Worm (Caenorhabditis elegans) whole organism, early embryonic: ENCODE results near the gene sam-10.
"Not testable (repeated sequence)": the region's sequence is repeated elsewhere in the genome, so short reads cannot be mapped to it uniquely, and the experiment has no call there.

Source experiments
- F13C5.2 ChIP-seq: sonication (generic microtip); optimal IDR thresholded peaks from 2 replicates; lab custom pipeline; 2017; ENCODE audit warnings: mild to moderate bottlenecking, missing genetic modification characterization, inconsistent platforms, missing compliant biosample characterization
- ama-1 ChIP-seq: fragments of 150-350 bp; optimal IDR thresholded peaks from 2 replicates; lab custom pipeline; 2014
- ceh-13 ChIP-seq: fragments of 200-800 bp; sonication (Bioruptor generic); optimal IDR thresholded peaks from 2 replicates; lab custom pipeline; 2018; ENCODE audit warnings: mild to moderate bottlenecking, missing genetic modification characterization, missing compliant biosample characterization
- flt-1 ChIP-seq: fragments of 200-800 bp; sonication (Bioruptor generic); IDR thresholded peaks from 2 replicates; pipeline ENCODE4 v1.3.6; 2022; ENCODE audit warnings: missing genetic modification characterization, missing compliant biosample characterization
- hmbx-1 ChIP-seq: sonication (generic microtip); optimal IDR thresholded peaks from 2 replicates; lab custom pipeline; 2016; ENCODE audit warnings: mild to moderate bottlenecking, missing genetic modification characterization, missing compliant biosample characterization
- hmg-4 ChIP-seq: fragments of 200-800 bp; sonication (Bioruptor generic); optimal IDR thresholded peaks from 2 replicates; lab custom pipeline; 2018; ENCODE audit warnings: mild to moderate bottlenecking, missing genetic modification characterization, missing compliant biosample characterization
- pes-1 ChIP-seq: fragments of 200-800 bp; sonication (Bioruptor generic); IDR thresholded peaks from 2 replicates; pipeline ENCODE4 v1.3.6; 2022; ENCODE audit warnings: missing genetic modification reagents, missing genetic modification characterization, missing compliant biosample characterization
- sea-1 ChIP-seq: fragments of 200-800 bp; sonication (Bioruptor generic); conservative IDR thresholded peaks from 2 replicates; pipeline ENCODE4 v1.3.6; 2022; ENCODE audit warnings: missing genetic modification characterization, missing compliant biosample characterization
- tbx-37 ChIP-seq: fragments of 200-800 bp; sonication (Bioruptor generic); conservative IDR thresholded peaks from 2 replicates; pipeline ENCODE4 v1.3.6; 2022; ENCODE audit warnings: missing genetic modification reagents, missing genetic modification characterization, missing compliant biosample characterization

DNA sequence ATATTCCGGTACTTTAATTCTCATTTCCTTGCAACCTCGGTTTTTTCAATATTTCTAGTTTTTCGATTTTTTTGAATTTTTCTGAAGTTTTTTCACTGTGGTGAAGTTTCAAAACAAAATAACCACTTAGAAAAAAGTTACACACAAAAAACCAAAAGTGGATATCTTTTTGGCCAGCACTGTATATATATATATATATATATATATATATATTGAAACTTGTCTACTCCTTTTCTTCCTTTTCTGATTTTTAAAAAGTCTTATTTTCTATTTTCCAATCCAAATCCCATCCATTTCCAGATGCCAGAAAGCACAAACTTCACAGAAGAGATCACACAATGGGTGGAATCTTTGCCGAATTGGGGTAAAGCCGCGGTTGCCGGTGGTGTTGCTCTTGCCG, 21.3 kb downstream of the sam-10 start, which contains the start of gene faxc-2:
- TF ChIP-seq hmg-4 (GFP tag; lab: Kevin White, UChicago); flt-1 (GFP tag; lab: Robert Waterston, UW); ama-1 (lab: Kevin White, UChicago); hmbx-1 (tag; lab: Kevin White, UChicago); tbx-37 (GFP tag; lab: Robert Waterston, UW); F13C5.2 (tag; lab: Kevin White, UChicago); pes-1 (GFP tag; lab: Robert Waterston, UW); ceh-13 (GFP tag; lab: Kevin White, UChicago); sea-1 (GFP tag; lab: Robert Waterston, UW): not testable (repeated sequence)
